Worm (Caenorhabditis elegans) whole organism, early embryonic: Measurements from ENCODE around the gene gfi-3.

ENCODE experiments used
- ets-7 ChIP-seq: sonication (generic microtip); optimal IDR thresholded peaks from 2 replicates; lab custom pipeline; 2016; ENCODE audit warnings: missing genotype, missing genetic modification characterization, missing compliant biosample characterization
- flt-1 ChIP-seq: fragments of 200-800 bp; sonication (Bioruptor generic); IDR thresholded peaks from 2 replicates; pipeline ENCODE4 v1.3.6; 2022; ENCODE audit warnings: missing genetic modification characterization, missing compliant biosample characterization
- pes-1 ChIP-seq: fragments of 200-800 bp; sonication (Bioruptor generic); IDR thresholded peaks from 2 replicates; pipeline ENCODE4 v1.3.6; 2022; ENCODE audit warnings: missing genetic modification reagents, missing genetic modification characterization, missing compliant biosample characterization
- scrt-1 ChIP-seq: fragments of 200-800 bp; sonication (Bioruptor generic); IDR thresholded peaks from 2 replicates; pipeline ENCODE4 v1.3.6; 2022; ENCODE audit warnings: missing genetic modification characterization, missing compliant biosample characterization
- tbx-11 ChIP-seq: fragments of 200-800 bp; sonication (Bioruptor generic); IDR thresholded peaks from 2 replicates; pipeline ENCODE4 v1.3.6; 2022; ENCODE audit warnings: missing genetic modification characterization, missing compliant biosample characterization

ce11 chrX:14466532-14466931 lies 13.8 kb upstream of the gfi-3 start, which contains the start of gene M163.21:
- TF ChIP-seq pes-1 (GFP tag; lab: Robert Waterston, UW) = no peak
- TF ChIP-seq flt-1 (GFP tag; lab: Robert Waterston, UW) = no peak
- TF ChIP-seq ets-7 (tag; lab: Kevin White, UChicago) = no peak
- no peak for TF ChIP-seq scrt-1 (GFP tag; lab: Robert Waterston, UW)
- no peak for TF ChIP-seq tbx-11 (GFP tag; lab: Robert Waterston, UW)
